Fruit fly (Drosophila melanogaster) whole organism, embryonic: ENCODE results near the gene CG14383.

ENCODE experiments used
- BtbVII ChIP-seq: fragments of 200-800 bp; sonication (Bioruptor generic); optimal IDR thresholded peaks from 3 replicates; lab custom pipeline; 2017; ENCODE audit warnings: missing biosample characterization, mild to moderate bottlenecking, missing genetic modification characterization
- CG12769 ChIP-seq: fragments of 200-800 bp; sonication (Bioruptor generic); optimal IDR thresholded peaks from 2 replicates; lab custom pipeline; 2019; ENCODE audit warnings: missing biosample characterization, mild to moderate bottlenecking, missing genetic modification characterization, moderate library complexity
- CG13287 ChIP-seq: fragments of 200-800 bp; sonication (Bioruptor generic); IDR thresholded peaks from 2 replicates; pipeline ENCODE4 v1.3.6; 2022; ENCODE audit warnings: missing biosample characterization, missing genetic modification characterization; ENCODE audit not compliant: partially characterized antibody
- CG14710 ChIP-seq: fragments of 200-800 bp; sonication (Bioruptor generic); optimal IDR thresholded peaks from 3 replicates; lab custom pipeline; 2019; ENCODE audit warnings: missing biosample characterization, mild to moderate bottlenecking, missing genetic modification characterization, moderate library complexity
- CG14860 ChIP-seq: fragments of 200-800 bp; sonication (Bioruptor generic); IDR thresholded peaks from 3 replicates; pipeline ENCODE4 v1.3.6; 2022; ENCODE audit warnings: missing biosample characterization, missing genetic modification characterization; ENCODE audit not compliant: partially characterized antibody
- CG15514 ChIP-seq: fragments of 200-800 bp; sonication (Bioruptor generic); optimal IDR thresholded peaks from 3 replicates; lab custom pipeline; 2017; ENCODE audit warnings: missing biosample characterization, missing genetic modification characterization, mild to moderate bottlenecking, moderate library complexity, missing genetic modification reagents
- CG16813 ChIP-seq: fragments of 200-800 bp; sonication (Bioruptor generic); IDR thresholded peaks from 3 replicates; pipeline ENCODE4 v1.3.6; 2022; ENCODE audit warnings: missing biosample characterization, missing genetic modification characterization; ENCODE audit not compliant: partially characterized antibody
- CG17186 ChIP-seq: fragments of 200-800 bp; sonication (Bioruptor generic); optimal IDR thresholded peaks from 3 replicates; lab custom pipeline; 2017; ENCODE audit warnings: missing biosample characterization, missing genetic modification reagents, missing genetic modification characterization
- CG2129 ChIP-seq: fragments of 200-800 bp; sonication (Bioruptor generic); IDR thresholded peaks from 2 replicates; pipeline ENCODE4 v1.3.6; 2022; ENCODE audit warnings: missing biosample characterization, missing genetic modification characterization; ENCODE audit not compliant: partially characterized antibody
- CG32767 ChIP-seq: fragments of 200-800 bp; sonication (Bioruptor generic); IDR thresholded peaks from 2 replicates; pipeline ENCODE4 v1.3.6; 2022; ENCODE audit warnings: missing biosample characterization, missing genetic modification characterization
- CG42726 ChIP-seq: fragments of 200-800 bp; sonication (Bioruptor generic); IDR thresholded peaks from 2 replicates; pipeline ENCODE4 v1.3.6; 2022; ENCODE audit warnings: missing biosample characterization, missing genetic modification characterization; ENCODE audit not compliant: partially characterized antibody
- CG4404 ChIP-seq: fragments of 200-800 bp; sonication (Bioruptor generic); IDR thresholded peaks from 2 replicates; pipeline ENCODE4 v1.3.6; 2022; ENCODE audit warnings: missing biosample characterization, missing genetic modification characterization
- CG6791 ChIP-seq: fragments of 200-800 bp; sonication (Bioruptor generic); IDR thresholded peaks from 3 replicates; pipeline ENCODE4 v1.3.6; 2022; ENCODE audit warnings: missing biosample characterization, missing genetic modification characterization; ENCODE audit not compliant: partially characterized antibody
- CG8359 ChIP-seq: fragments of 200-800 bp; sonication (Bioruptor generic); optimal IDR thresholded peaks from 2 replicates; lab custom pipeline; 2017; ENCODE audit warnings: missing biosample characterization, mild to moderate bottlenecking, missing genetic modification characterization, borderline replicate concordance
- D19B ChIP-seq: fragments of 200-800 bp; sonication (Bioruptor generic); optimal IDR thresholded peaks from 2 replicates; lab custom pipeline; 2017; ENCODE audit warnings: missing biosample characterization, mild to moderate bottlenecking, missing genetic modification characterization
- Doc3 ChIP-seq: fragments of 200-800 bp; sonication (Bioruptor generic); IDR thresholded peaks from 3 replicates; pipeline ENCODE4 v1.3.6; 2022; ENCODE audit warnings: missing biosample characterization, missing genetic modification characterization; ENCODE audit not compliant: partially characterized antibody
- Dref ChIP-seq: fragments of 200-800 bp; sonication (Bioruptor generic); IDR thresholded peaks from 2 replicates; pipeline ENCODE4 v1.3.6; 2022; ENCODE audit warnings: missing biosample characterization, missing genetic modification characterization
- HLH4C ChIP-seq: fragments of 200-800 bp; sonication (Bioruptor generic); IDR thresholded peaks from 3 replicates; pipeline ENCODE4 v1.3.6; 2022; ENCODE audit warnings: missing biosample characterization, missing genetic modification characterization; ENCODE audit not compliant: partially characterized antibody
- Lim3 ChIP-seq: fragments of 200-800 bp; sonication (Bioruptor generic); IDR thresholded peaks from 2 replicates; pipeline ENCODE4 v1.3.6; 2022; ENCODE audit warnings: missing biosample characterization, missing genetic modification characterization
- MBD-R2 ChIP-seq: fragments of 200-800 bp; sonication (Bioruptor generic); IDR thresholded peaks from 2 replicates; pipeline ENCODE4 v1.3.6; 2022; ENCODE audit warnings: missing biosample characterization, missing genetic modification characterization
- Mad ChIP-seq: fragments of 200-800 bp; sonication (Bioruptor generic); optimal IDR thresholded peaks from 2 replicates; lab custom pipeline; 2016; ENCODE audit warnings: missing biosample characterization, missing genetic modification characterization
- Med ChIP-seq: fragments of 200-800 bp; sonication (Bioruptor generic); peaks from one replicate; lab custom pipeline; 2016; ENCODE audit warnings: missing biosample characterization, missing genetic modification characterization, mild to moderate bottlenecking, inconsistent platforms, moderate library complexity
- Oaz ChIP-seq: fragments of 200-800 bp; sonication (Bioruptor generic); IDR thresholded peaks from 2 replicates; pipeline ENCODE4 v1.3.6; 2022; ENCODE audit warnings: missing biosample characterization, missing genetic modification characterization
- Opbp ChIP-seq: fragments of 200-800 bp; sonication (Bioruptor generic); IDR thresholded peaks from 3 replicates; pipeline ENCODE4 v1.3.6; 2022; ENCODE audit warnings: missing biosample characterization, missing genetic modification characterization; ENCODE audit not compliant: partially characterized antibody
- Pdp1 ChIP-seq, 2 experiments: fragments of 200-800 bp; sonication (Bioruptor generic); optimal IDR thresholded peaks; 3 replicates each; lab custom pipeline; 2016; ENCODE audit warnings: missing biosample characterization in 2 of 2, missing genetic modification characterization in 2 of 2, mild to moderate bottlenecking in 1 of 2, moderate library complexity in 1 of 2
- Scr ChIP-seq: fragments of 200-800 bp; sonication (Bioruptor generic); IDR thresholded peaks from 2 replicates; pipeline ENCODE4 v1.3.6; 2022; ENCODE audit warnings: missing biosample characterization, missing genetic modification characterization; ENCODE audit not compliant: partially characterized antibody
- Sin3A ChIP-seq: fragments of >200 bp; optimal IDR thresholded peaks from 2 replicates; lab custom pipeline; 2018
- YL-1 ChIP-seq: fragments of 200-800 bp; sonication (Bioruptor generic); optimal IDR thresholded peaks from 3 replicates; lab custom pipeline; 2017; ENCODE audit warnings: missing biosample characterization, mild to moderate bottlenecking, missing genetic modification characterization
- amos ChIP-seq: fragments of 200-800 bp; sonication (Bioruptor generic); IDR thresholded peaks from 2 replicates; pipeline ENCODE4 v1.3.6; 2022; ENCODE audit warnings: missing biosample characterization, missing genetic modification characterization; ENCODE audit not compliant: partially characterized antibody
- ase ChIP-seq: fragments of 200-800 bp; sonication (Bioruptor generic); IDR thresholded peaks from 3 replicates; pipeline ENCODE4 v1.3.6; 2022; ENCODE audit warnings: missing biosample characterization, missing genetic modification characterization
- ato ChIP-seq: fragments of 200-800 bp; sonication (Bioruptor generic); IDR thresholded peaks from 2 replicates; pipeline ENCODE4 v1.3.6; 2022; ENCODE audit warnings: missing biosample characterization, missing genetic modification characterization; ENCODE audit not compliant: partially characterized antibody
- bsh ChIP-seq, 2 experiments: fragments of 200-800 bp; sonication (Bioruptor generic); optimal IDR thresholded peaks; 2 replicates each; lab custom pipeline; 2017 to 2018; ENCODE audit warnings: mild to moderate bottlenecking in 2 of 2, missing biosample characterization in 2 of 2, missing genetic modification characterization in 2 of 2, moderate library complexity in 1 of 2
- chinmo ChIP-seq: fragments of 200-800 bp; sonication (Bioruptor generic); IDR thresholded peaks from 4 replicates; pipeline ENCODE4 v1.3.6; 2022; ENCODE audit warnings: missing biosample characterization, missing genetic modification characterization; ENCODE audit not compliant: partially characterized antibody
- hb ChIP-seq: fragments of 200-800 bp; sonication (Bioruptor generic); IDR thresholded peaks from 3 replicates; pipeline ENCODE4 v1.3.6; 2022; ENCODE audit warnings: missing biosample characterization, missing genetic modification characterization; ENCODE audit not compliant: partially characterized antibody
- insv ChIP-seq, 2 experiments: fragments of 200-800 bp; sonication (Bioruptor generic); optimal IDR thresholded peaks; 3 replicates each; lab custom pipeline; 2016 to 2018; ENCODE audit warnings: missing biosample characterization in 2 of 2, missing genetic modification characterization in 2 of 2
- inv ChIP-seq: fragments of 200-800 bp; sonication (Bioruptor generic); IDR thresholded peaks from 2 replicates; pipeline ENCODE4 v1.3.6; 2022; ENCODE audit warnings: missing biosample characterization, missing genetic modification characterization; ENCODE audit not compliant: partially characterized antibody
- kay ChIP-seq: fragments of 200-800 bp; sonication (Bioruptor generic); optimal IDR thresholded peaks from 2 replicates; lab custom pipeline; 2016; ENCODE audit warnings: missing biosample characterization, missing genetic modification characterization
- knrl ChIP-seq: fragments of 200-800 bp; sonication (Bioruptor generic); IDR thresholded peaks from 3 replicates; pipeline ENCODE4 v1.3.6; 2022; ENCODE audit warnings: missing biosample characterization, missing genetic modification characterization; ENCODE audit not compliant: partially characterized antibody
- mld ChIP-seq: fragments of 200-800 bp; sonication (Bioruptor generic); IDR thresholded peaks from 3 replicates; pipeline ENCODE4 v1.3.6; 2022; ENCODE audit warnings: missing biosample characterization, missing genetic modification characterization; ENCODE audit not compliant: partially characterized antibody
- nerfin-2 ChIP-seq: fragments of 200-800 bp; sonication (Bioruptor generic); IDR thresholded peaks from 2 replicates; pipeline ENCODE4 v1.3.6; 2022; ENCODE audit warnings: missing biosample characterization, missing genetic modification characterization; ENCODE audit not compliant: partially characterized antibody
- rib ChIP-seq: fragments of 200-800 bp; sonication (Bioruptor generic); IDR thresholded peaks from 2 replicates; pipeline ENCODE4 v1.3.6; 2022; ENCODE audit warnings: missing biosample characterization, missing genetic modification characterization
- sens ChIP-seq: fragments of 200-800 bp; sonication (Bioruptor generic); peaks from one replicate; lab custom pipeline; 2016; ENCODE audit warnings: missing biosample characterization, missing genetic modification characterization
- sna ChIP-seq: fragments of 200-800 bp; sonication (Bioruptor generic); IDR thresholded peaks from 2 replicates; pipeline ENCODE4 v1.3.6; 2022; ENCODE audit warnings: missing biosample characterization, missing genetic modification characterization; ENCODE audit not compliant: partially characterized antibody
- stwl ChIP-seq: fragments of 200-800 bp; sonication (Bioruptor generic); optimal IDR thresholded peaks from 3 replicates; lab custom pipeline; 2018; ENCODE audit warnings: missing biosample characterization, mild to moderate bottlenecking, missing genetic modification characterization, moderate library complexity
- trem ChIP-seq: fragments of 200-800 bp; optimal IDR thresholded peaks from 3 replicates; lab custom pipeline; 2019; ENCODE audit warnings: missing biosample characterization, mild to moderate bottlenecking, missing genetic modification characterization, moderate library complexity
- tx ChIP-seq: fragments of 200-800 bp; sonication (Bioruptor generic); optimal IDR thresholded peaks from 2 replicates; lab custom pipeline; 2016; ENCODE audit warnings: missing biosample characterization, missing genetic modification characterization
- vnd ChIP-seq: fragments of 200-800 bp; sonication (Bioruptor generic); IDR thresholded peaks from 3 replicates; pipeline ENCODE4 v1.3.6; 2022; ENCODE audit warnings: missing biosample characterization, missing genetic modification characterization; ENCODE audit not compliant: partially characterized antibody

The CG14383 gene

dm6 chr3R:12995522-12995921, 7.2 kb upstream of the CG14383 start, which contains the start of gene CG7488 (continued):
- TF ChIP-seq CG42726 (no peak; the same call in 1 of the 2 replicates), knrl (GFP tag; lab: Robert Waterston, UW) (peak; percentile 60; the same call in 2 of the 3 replicates), CG4404 (no peak), MBD-R2 (GFP tag; lab: Robert Waterston, UW) (peak; percentile 62), tx (GFP tag; lab: Kevin White, UChicago) (no peak), CG32767 (GFP tag; lab: Robert Waterston, UW) (no peak), Sin3A (lab: Kevin White, UChicago) (peak; percentile 2), Opbp (GFP tag; lab: Robert Waterston, UW) (peak; percentile 78; the same call in 2 of the 3 replicates), CG6791 (GFP tag; lab: Robert Waterston, UW) (peak; percentile 89), HLH4C (peak; percentile 89), vnd (GFP tag; lab: Robert Waterston, UW) (peak; percentile 71), D19B (GFP tag; lab: Kevin White, UChicago) (no peak), sna (GFP tag; lab: Robert Waterston, UW) (peak; percentile 92), CG8359 (GFP tag; lab: Kevin White, UChicago) (no peak), sens (GFP tag; lab: Kevin White, UChicago) (peak; percentile 76), hb (GFP tag; lab: Robert Waterston, UW) (peak; percentile 75; the same call in 1 of the 3 replicates), CG2129 (GFP tag; lab: Robert Waterston, UW) (peak; percentile 66), nerfin-2 (GFP tag; lab: Robert Waterston, UW) (peak; percentile 81; the same call in 1 of the 2 replicates), Pdp1 (GFP tag; optimal IDR thresholded peaks at IDR 0.05; lab: Kevin White, UChicago) (peak in 1 of 2 experiments; percentile 86), bsh (GFP tag; optimal IDR thresholded peaks at IDR 0.05; lab: Kevin White, UChicago) (no peak), CG17186 (peak; percentile 50), CG12769 (no peak), kay (no peak), stwl (tag; lab: Kevin White, UChicago) (peak; percentile 26), inv (GFP tag; lab: Robert Waterston, UW) (peak; percentile 38; the same call in 1 of the 2 replicates), rib (GFP tag; lab: Robert Waterston, UW) (no peak), CG14710 (tag; lab: Kevin White, UChicago) (peak; percentile 26), BtbVII (no peak), CG14860 (GFP tag; lab: Robert Waterston, UW) (peak; percentile 77), CG16813 (peak; percentile 70), chinmo (GFP tag; lab: Robert Waterston, UW) (0 out of 4 replicates have a peak, but pooled peaks have one; percentile 36), ase (GFP tag; lab: Robert Waterston, UW) (0 out of 3 replicates have a peak, but pooled peaks have one; percentile 19), YL-1 (GFP tag; lab: Kevin White, UChicago) (peak; percentile 54), amos (GFP tag; lab: Robert Waterston, UW) (peak; percentile 72; the same call in 1 of the 2 replicates), CG15514 (GFP tag; lab: Kevin White, UChicago) (peak; percentile 18), Doc3 (GFP tag; lab: Robert Waterston, UW) (peak; percentile 90), Scr (GFP tag; lab: Robert Waterston, UW) (peak; percentile 80), CG13287 (GFP tag; lab: Robert Waterston, UW) (peak; percentile 92), Lim3 (GFP tag; lab: Robert Waterston, UW) (no peak), trem (tag; lab: Kevin White, UChicago) (peak; percentile 59), ato (GFP tag; lab: Robert Waterston, UW) (peak; percentile 61; the same call in 1 of the 2 replicates), Mad (GFP tag; lab: Kevin White, UChicago) (no peak), Med (GFP tag; lab: Kevin White, UChicago) (peak; percentile 57), Oaz (no peak), insv (GFP tag; optimal IDR thresholded peaks at IDR 0.05; lab: Kevin White, UChicago) (no peak), Dref (GFP tag; lab: Robert Waterston, UW) (peak; percentile 80), mld (GFP tag; lab: Robert Waterston, UW) (peak; percentile 83; the same call in 2 of the 3 replicates)
